Fruit fly (Drosophila melanogaster): ENCODE measurements around the gene Lcp65Ab1.
A peak's percentile ranks its signal among the peaks of the same experiment; 100 is the strongest.
"Not testable (repeated sequence)": the region's sequence is repeated elsewhere in the genome, so short reads cannot be mapped to it uniquely, and the experiment has no call there.

Lcp65Ab1 gene

dm6 chr3L:6139924-6140574, 9.3 kb upstream of the Lcp65Ab1 start, which contains the start of gene Cpr65Av:
Gene Cpr65Av (minus strand): TSS chr3L:6139974.
- TF ChIP-seq CG8301 (tag; optimal IDR thresholded peaks at IDR 0.05) (no peak), CG34367 (tag; optimal IDR thresholded peaks at IDR 0.05) (no peak), Snoo (tag; optimal IDR thresholded peaks at IDR 0.05) (no peak), fd96Ca (GFP tag; IDR thresholded peaks at IDR 0.05) (no peak), rn (GFP tag; IDR thresholded peaks at IDR 0.05) (no peak), CG10348 (GFP tag; IDR thresholded peaks at IDR 0.05) (no peak), CG9948 (tag; optimal IDR thresholded peaks at IDR 0.05) (no peak), CG14655 (GFP tag; optimal IDR thresholded peaks at IDR 0.05) (no peak), CG8159 (tag; optimal IDR thresholded peaks at IDR 0.05) (no peak), Ets98B (GFP tag; IDR thresholded peaks at IDR 0.05) (no peak), EcR (GFP tag; optimal IDR thresholded peaks at IDR 0.05) (no peak), CG4496 (GFP tag; IDR thresholded peaks at IDR 0.05) (no peak)

- TF ChIP-seq CG13204 (GFP tag; optimal IDR thresholded peaks at IDR 0.05) (no peak), rn (GFP tag; IDR thresholded peaks at IDR 0.05) (no peak), CG32121 (GFP tag; IDR thresholded peaks at IDR 0.05) (no peak), Pif1B (GFP tag; optimal IDR thresholded peaks at IDR 0.05) (no peak), CG34367 (tag; optimal IDR thresholded peaks at IDR 0.05) (no peak), EcR (GFP tag; optimal IDR thresholded peaks at IDR 0.05) (peak; percentile 69), CG15710 (tag; optimal IDR thresholded peaks at IDR 0.05) (no peak), CG8159 (tag; optimal IDR thresholded peaks at IDR 0.05) (peak; percentile 8), Ets98B (GFP tag; IDR thresholded peaks at IDR 0.05) (no peak)
Measured at dm6 chr3L:6140771-6141472, 8.4 kb upstream of the Lcp65Ab1 start.

- peak; percentile 59 for TF ChIP-seq EcR (GFP tag; optimal IDR thresholded peaks at IDR 0.05)
- TF ChIP-seq CG10348 (GFP tag; IDR thresholded peaks at IDR 0.05), result no peak
Measured at dm6 chr3L:6141538-6141937, 7.8 kb upstream of the Lcp65Ab1 start.

- TF ChIP-seq CG13204 (GFP tag; optimal IDR thresholded peaks at IDR 0.05) (no peak), gl (tag; optimal IDR thresholded peaks at IDR 0.05) (no peak), CG34367 (tag; optimal IDR thresholded peaks at IDR 0.05) (no peak), CG4496 (GFP tag; IDR thresholded peaks at IDR 0.05) (no peak), CG17806 (tag; optimal IDR thresholded peaks at IDR 0.05) (no peak), CG12605 (GFP tag; IDR thresholded peaks at IDR 0.05) (no peak), Ets98B (GFP tag; IDR thresholded peaks at IDR 0.05) (no peak), Pif1A (GFP tag; optimal IDR thresholded peaks at IDR 0.05) (no peak), CG9948 (tag; optimal IDR thresholded peaks at IDR 0.05) (no peak), CG14655 (GFP tag; optimal IDR thresholded peaks at IDR 0.05) (no peak), D1 (tag; optimal IDR thresholded peaks at IDR 0.05) (no peak), EcR (GFP tag; optimal IDR thresholded peaks at IDR 0.05) (no peak), Snoo (tag; optimal IDR thresholded peaks at IDR 0.05) (no peak)
Measured at dm6 chr3L:6142313-6142712, 7.0 kb upstream of the Lcp65Ab1 start, which contains the start of gene Cpr65Aw. Gene Cpr65Aw (minus strand): TSS chr3L:6142413.

dm6 chr3L:6143188-6143755, 6.1 kb upstream of the Lcp65Ab1 start, which contains the start of gene Lcp65Ad:
Gene Lcp65Ad (plus strand): TSS chr3L:6143395.
- TF ChIP-seq EcR (GFP tag; optimal IDR thresholded peaks at IDR 0.05), result peak; percentile 36
- no peak for TF ChIP-seq CG8159 (tag; optimal IDR thresholded peaks at IDR 0.05)
- TF ChIP-seq CG14655 (GFP tag; optimal IDR thresholded peaks at IDR 0.05), result no peak
- TF ChIP-seq Ets98B (GFP tag; IDR thresholded peaks at IDR 0.05), result no peak
- no peak for TF ChIP-seq fd96Ca (GFP tag; IDR thresholded peaks at IDR 0.05)
- TF ChIP-seq CG12605 (GFP tag; IDR thresholded peaks at IDR 0.05), result no peak

- no peak for TF ChIP-seq CG17806 (tag; optimal IDR thresholded peaks at IDR 0.05)
- TF ChIP-seq CG10348 (GFP tag; IDR thresholded peaks at IDR 0.05), result no peak
- TF ChIP-seq CG8159 (tag; optimal IDR thresholded peaks at IDR 0.05), result no peak
- TF ChIP-seq fd96Ca (GFP tag; IDR thresholded peaks at IDR 0.05), result no peak
- no peak for TF ChIP-seq CG4496 (GFP tag; IDR thresholded peaks at IDR 0.05)
Measured at dm6 chr3L:6144769-6145220, 4.6 kb upstream of the Lcp65Ab1 start, which contains the start of gene Lcp65Ac. Gene Lcp65Ac (plus strand): TSS chr3L:6144819.

dm6 chr3L:6146374-6146773, 3.0 kb upstream of the Lcp65Ab1 start, which contains the start of gene Lcp65Ab2:
Gene Lcp65Ab2 (plus strand): TSS chr3L:6146674.
- TF ChIP-seq CG4496 (GFP tag; IDR thresholded peaks at IDR 0.05); Pif1B (GFP tag; optimal IDR thresholded peaks at IDR 0.05); CG12605 (GFP tag; IDR thresholded peaks at IDR 0.05): not testable (repeated sequence)

Data from whole organism, pupa.